Fruit fly (Drosophila melanogaster) whole organism, wandering third instar larva: ENCODE measurements around the gene CG31904.

Experiments
- HLH106 ChIP-seq: fragments of 200-800 bp; optimal IDR thresholded peaks from 3 replicates; lab custom pipeline; 2019; ENCODE audit warnings: missing biosample characterization, mild to moderate bottlenecking, missing genetic modification characterization, moderate library complexity
- OdsH ChIP-seq: fragments of 200-800 bp; sonication (Bioruptor generic); optimal IDR thresholded peaks from 2 replicates; lab custom pipeline; 2016; ENCODE audit warnings: missing biosample characterization, mild to moderate bottlenecking, missing genetic modification characterization

dm6 chr2L:7716545-7716944 lies 22.1 kb downstream of the CG31904 start, which contains the start of gene CG33296:
- no peak for TF ChIP-seq OdsH (GFP tag; lab: Kevin White, UChicago)
- no peak for TF ChIP-seq HLH106 (tag; lab: Kevin White, UChicago)
